Worm (Caenorhabditis elegans) whole organism, L3 larva: ENCODE results near the gene hat-1.
A peak's percentile ranks its signal among the peaks of the same experiment; 100 is the strongest.

Experiments
- ZK546.5 ChIP-seq: sonication (generic microtip); optimal IDR thresholded peaks from 2 replicates; lab custom pipeline; 2017; ENCODE audit warnings: missing biosample characterization, missing genetic modification characterization
- aly-2 ChIP-seq: fragments of 150-350 bp; optimal IDR thresholded peaks from 2 replicates; lab custom pipeline; 2014; ENCODE audit warnings: missing biosample characterization, missing genetic modification characterization
- ama-1 ChIP-seq: fragments of 150-350 bp; optimal IDR thresholded peaks from 2 replicates; lab custom pipeline; 2018
- ceh-16 ChIP-seq: sonication (generic microtip); optimal IDR thresholded peaks from 2 replicates; lab custom pipeline; 2017; ENCODE audit warnings: missing biosample characterization, missing genetic modification characterization
- ceh-28 ChIP-seq: fragments of 150-350 bp; optimal IDR thresholded peaks from 2 replicates; lab custom pipeline; 2014; ENCODE audit warnings: missing biosample characterization, missing genetic modification reagents, missing genetic modification characterization
- ceh-82 ChIP-seq: fragments of 150-350 bp; optimal IDR thresholded peaks from 2 replicates; lab custom pipeline; 2014; ENCODE audit warnings: missing biosample characterization, missing genetic modification characterization
- ceh-9 ChIP-seq: sonication (generic microtip); optimal IDR thresholded peaks from 2 replicates; lab custom pipeline; 2018; ENCODE audit warnings: missing biosample characterization, missing genetic modification characterization
- daf-12 ChIP-seq: fragments of 150-350 bp; optimal IDR thresholded peaks from 2 replicates; lab custom pipeline; 2014; ENCODE audit warnings: missing biosample characterization, missing genetic modification reagents, missing genetic modification characterization
- egl-5 ChIP-seq: fragments of 150-350 bp; optimal IDR thresholded peaks from 2 replicates; lab custom pipeline; 2017; ENCODE audit warnings: missing biosample characterization, missing genetic modification reagents, missing genetic modification characterization, inconsistent platforms
- elt-1 ChIP-seq: fragments of 150-350 bp; optimal IDR thresholded peaks from 2 replicates; lab custom pipeline; 2014; ENCODE audit warnings: missing biosample characterization, missing genetic modification characterization
- elt-2 ChIP-seq: sonication (generic microtip); optimal IDR thresholded peaks from 2 replicates; lab custom pipeline; 2016; ENCODE audit warnings: missing genetic modification reagents, mild to moderate bottlenecking, missing genetic modification characterization, missing compliant biosample characterization
- elt-3 ChIP-seq, 3 experiments: fragments of 150-350 bp in 1 of 3; sonication (generic microtip) in 2 of 3; optimal IDR thresholded peaks; 2 replicates in 2 of 3; 4 replicates in 1 of 3; lab custom pipeline; 2014 to 2017; ENCODE audit warnings: missing biosample characterization in 3 of 3, missing genetic modification characterization in 3 of 3
- eor-1 ChIP-seq, 2 experiments: fragments of 150-350 bp; optimal IDR thresholded peaks; 2 replicates each; lab custom pipeline; 2014 to 2018; ENCODE audit warnings: missing biosample characterization in 2 of 2, missing genetic modification characterization in 2 of 2
- fkh-10 ChIP-seq: sonication (generic microtip); optimal IDR thresholded peaks from 2 replicates; lab custom pipeline; 2017; ENCODE audit warnings: missing biosample characterization, missing genetic modification reagents, missing genetic modification characterization
- fos-1 ChIP-seq: fragments of 150-350 bp; optimal IDR thresholded peaks from 2 replicates; lab custom pipeline; 2014; ENCODE audit warnings: missing biosample characterization, missing genetic modification characterization
- jun-1 ChIP-seq: fragments of 150-350 bp; optimal IDR thresholded peaks from 2 replicates; lab custom pipeline; 2014; ENCODE audit warnings: missing biosample characterization, missing genetic modification reagents, missing genetic modification characterization
- lin-15B ChIP-seq: fragments of 150-350 bp; optimal IDR thresholded peaks from 2 replicates; lab custom pipeline; 2014; ENCODE audit warnings: missing biosample characterization, missing genetic modification characterization
- lin-39 ChIP-seq: fragments of 150-350 bp; optimal IDR thresholded peaks from 2 replicates; lab custom pipeline; 2018; ENCODE audit warnings: missing biosample characterization, missing genetic modification reagents, missing genetic modification characterization
- lsy-12 ChIP-seq: sonication (generic microtip); optimal IDR thresholded peaks from 2 replicates; lab custom pipeline; 2016; ENCODE audit warnings: mild to moderate bottlenecking, missing genetic modification characterization, missing compliant biosample characterization
- mdl-1 ChIP-seq: fragments of 150-350 bp; optimal IDR thresholded peaks from 2 replicates; lab custom pipeline; 2014; ENCODE audit warnings: missing biosample characterization, missing genetic modification characterization
- mml-1 ChIP-seq: fragments of 150-350 bp; sonication (generic microtip); optimal IDR thresholded peaks from 3 replicates; lab custom pipeline; 2014; ENCODE audit warnings: missing biosample characterization, missing genetic modification characterization
- nhr-12 ChIP-seq: fragments of 150-350 bp; optimal IDR thresholded peaks from 2 replicates; lab custom pipeline; 2014; ENCODE audit warnings: missing biosample characterization, missing genetic modification characterization
- nhr-237 ChIP-seq: fragments of 150-350 bp; optimal IDR thresholded peaks from 2 replicates; lab custom pipeline; 2014; ENCODE audit warnings: missing biosample characterization, missing genetic modification characterization
- nhr-25 ChIP-seq: sonication (generic microtip); optimal IDR thresholded peaks from 2 replicates; lab custom pipeline; 2017; ENCODE audit warnings: missing biosample characterization, missing genetic modification characterization
- nhr-43 ChIP-seq: sonication (generic microtip); optimal IDR thresholded peaks from 2 replicates; lab custom pipeline; 2016; ENCODE audit warnings: mild to moderate bottlenecking, missing genetic modification characterization, missing compliant biosample characterization; ENCODE audit not compliant: poor library complexity, severe bottlenecking
- nhr-67 ChIP-seq: fragments of 150-350 bp; optimal IDR thresholded peaks from 2 replicates; lab custom pipeline; 2014; ENCODE audit warnings: missing biosample characterization, missing genetic modification characterization
- nhr-76 ChIP-seq: fragments of 150-350 bp; sonication (generic microtip); optimal IDR thresholded peaks from 5 replicates; lab custom pipeline; 2014; ENCODE audit warnings: missing biosample characterization, missing genetic modification characterization
- nhr-77 ChIP-seq: fragments of 150-350 bp; optimal IDR thresholded peaks from 2 replicates; lab custom pipeline; 2014; ENCODE audit warnings: missing biosample characterization, missing genetic modification characterization
- pha-4 ChIP-seq: fragments of 150-350 bp; optimal IDR thresholded peaks from 2 replicates; lab custom pipeline; 2014; ENCODE audit warnings: missing biosample characterization, missing genetic modification reagents, missing genetic modification characterization
- pqm-1 ChIP-seq: fragments of 150-350 bp; optimal IDR thresholded peaks from 2 replicates; lab custom pipeline; 2017; ENCODE audit warnings: missing biosample characterization, missing genetic modification characterization, inconsistent platforms
- skn-1 ChIP-seq: fragments of 150-350 bp; optimal IDR thresholded peaks from 2 replicates; lab custom pipeline; 2014; ENCODE audit warnings: missing biosample characterization, missing genetic modification characterization
- tbx-2 ChIP-seq: sonication (generic microtip); optimal IDR thresholded peaks from 2 replicates; lab custom pipeline; 2016; ENCODE audit warnings: mild to moderate bottlenecking, missing genetic modification characterization, missing compliant biosample characterization
- unc-39 ChIP-seq: sonication (generic microtip); optimal IDR thresholded peaks from 4 replicates; lab custom pipeline; 2017; ENCODE audit warnings: missing biosample characterization, missing genetic modification characterization
- unc-62 ChIP-seq: fragments of 150-350 bp; sonication (generic microtip); optimal IDR thresholded peaks from 4 replicates; lab custom pipeline; 2014; ENCODE audit warnings: missing biosample characterization, missing genetic modification reagents, missing genetic modification characterization
- ztf-11 ChIP-seq: fragments of 150-350 bp; optimal IDR thresholded peaks from 2 replicates; lab custom pipeline; 2014; ENCODE audit warnings: missing biosample characterization, missing genetic modification characterization
- ztf-4 ChIP-seq: fragments of 150-350 bp; optimal IDR thresholded peaks from 2 replicates; lab custom pipeline; 2014; ENCODE audit warnings: missing biosample characterization, missing genetic modification characterization

hat-1 gene

ce11 chrIII:10391628-10392027, 15.4 kb downstream of the hat-1 start, which contains the start of gene M03C11.9:
TSS of gene M03C11.9 (minus strand) at chrIII:10391728.
- TF ChIP-seq eor-1 (tag; optimal IDR thresholded peaks at IDR 0.05; lab: Kevin White, UChicago): no peak
- TF ChIP-seq ztf-11 (tag; lab: Kevin White, UChicago): no peak
- TF ChIP-seq egl-5 (tag; lab: Kevin White, UChicago): no peak
- TF ChIP-seq lsy-12 (tag; lab: Kevin White, UChicago): no peak
- no peak for TF ChIP-seq pha-4 (tag; lab: Kevin White, UChicago)
- TF ChIP-seq aly-2: no peak
- TF ChIP-seq fkh-10 (GFP tag; lab: Kevin White, UChicago): no peak
- TF ChIP-seq jun-1 (tag; lab: Kevin White, UChicago): no peak

ce11 chrIII:10389608-10390007, 17.4 kb downstream of the hat-1 start:
- no peak for TF ChIP-seq nhr-237 (tag; lab: Kevin White, UChicago)
- TF ChIP-seq eor-1 (tag; optimal IDR thresholded peaks at IDR 0.05; lab: Kevin White, UChicago): no peak
- no peak for TF ChIP-seq nhr-67 (tag; lab: Kevin White, UChicago)
- TF ChIP-seq elt-3 (tag; optimal IDR thresholded peaks at IDR 0.05; lab: Kevin White, UChicago): no peak
- no peak for TF ChIP-seq lin-15B (tag; lab: Kevin White, UChicago)
- no peak for TF ChIP-seq nhr-43 (tag; lab: Kevin White, UChicago)
- TF ChIP-seq unc-62: no peak
- TF ChIP-seq nhr-25: no peak
- no peak for TF ChIP-seq tbx-2 (tag; lab: Kevin White, UChicago)

DNA sequence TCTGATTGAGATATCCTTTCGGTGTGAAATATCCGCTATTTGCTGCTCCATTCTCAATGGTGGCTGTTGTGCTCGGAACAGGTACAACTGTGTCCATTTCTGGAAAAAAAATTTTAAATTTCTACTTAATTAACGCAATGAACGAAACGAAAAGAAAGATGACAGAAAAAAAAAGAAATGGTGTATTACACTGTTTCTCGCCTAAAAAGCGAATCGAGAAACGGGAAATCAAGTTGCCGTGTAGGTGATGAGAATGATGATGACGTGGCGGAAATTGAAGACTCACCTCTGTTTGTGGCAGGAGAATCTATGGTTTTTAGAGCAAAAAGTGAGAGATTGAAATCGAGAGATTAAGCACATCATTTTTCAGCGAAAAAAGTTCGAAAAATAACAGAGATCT, 20.6 kb downstream of the hat-1 start, which contains the start of gene C38H2.3:
TSS of gene C38H2.3 (minus strand) at position 101 of the 400 bp plus-strand sequence.
- TF ChIP-seq elt-1 (tag; lab: Kevin White, UChicago): peak; percentile 25
- no peak for TF ChIP-seq nhr-12 (tag; lab: Kevin White, UChicago)
- no peak for TF ChIP-seq ceh-16 (tag; lab: Kevin White, UChicago)
- no peak for TF ChIP-seq ztf-4 (tag; lab: Kevin White, UChicago)
- no peak for TF ChIP-seq skn-1 (tag; lab: Kevin White, UChicago)

DNA sequence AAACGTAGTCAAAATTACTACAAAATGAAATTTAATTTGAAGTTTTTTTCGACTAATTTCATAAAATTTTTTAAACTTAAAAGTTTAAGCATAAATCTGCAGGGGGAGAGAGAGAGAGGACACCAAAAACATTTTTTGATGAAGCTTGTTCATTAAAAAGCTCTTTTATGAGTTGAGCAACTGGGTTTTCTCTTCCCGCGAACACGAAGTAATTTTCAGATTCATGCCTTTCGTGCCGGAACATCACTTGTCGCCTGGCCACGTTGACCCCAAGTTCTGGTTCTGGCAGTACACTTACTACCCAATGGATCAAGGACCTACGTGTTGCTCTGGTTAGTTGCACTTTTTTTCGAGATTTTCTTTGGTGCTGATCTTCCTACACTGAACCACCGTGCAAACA, 23.2 kb downstream of the hat-1 start:
- no peak for TF ChIP-seq tbx-2 (tag; lab: Kevin White, UChicago)
- TF ChIP-seq elt-1 (tag; lab: Kevin White, UChicago): no peak
- no peak for TF ChIP-seq mdl-1 (tag; lab: Kevin White, UChicago)
- TF ChIP-seq ceh-82: no peak
- TF ChIP-seq ama-1 (lab: Kevin White, UChicago): no peak
- TF ChIP-seq ZK546.5 (tag; lab: Kevin White, UChicago): no peak
- no peak for TF ChIP-seq nhr-43 (tag; lab: Kevin White, UChicago)
- no peak for TF ChIP-seq fkh-10 (GFP tag; lab: Kevin White, UChicago)
- no peak for TF ChIP-seq pha-4 (tag; lab: Kevin White, UChicago)
- no peak for TF ChIP-seq elt-3 (tag; optimal IDR thresholded peaks at IDR 0.05; lab: Kevin White, UChicago)
- TF ChIP-seq nhr-77 (tag; lab: Kevin White, UChicago): no peak
- TF ChIP-seq unc-39: no peak
- no peak for TF ChIP-seq nhr-237 (tag; lab: Kevin White, UChicago)
- no peak for TF ChIP-seq unc-62
- no peak for TF ChIP-seq eor-1 (tag; optimal IDR thresholded peaks at IDR 0.05; lab: Kevin White, UChicago)

- TF ChIP-seq elt-3 (tag; optimal IDR thresholded peaks at IDR 0.05; lab: Kevin White, UChicago) (no peak), mml-1 (tag; lab: Kevin White, UChicago) (no peak), ceh-28 (tag; lab: Kevin White, UChicago) (no peak), jun-1 (tag; lab: Kevin White, UChicago) (no peak), lin-39 (tag; lab: Kevin White, UChicago) (no peak), nhr-25 (no peak), nhr-237 (tag; lab: Kevin White, UChicago) (no peak), fos-1 (tag; lab: Kevin White, UChicago) (no peak), nhr-76 (tag; lab: Kevin White, UChicago) (no peak), elt-1 (tag; lab: Kevin White, UChicago) (no peak), ceh-9 (no peak), nhr-77 (tag; lab: Kevin White, UChicago) (no peak), ztf-4 (tag; lab: Kevin White, UChicago) (no peak), egl-5 (tag; lab: Kevin White, UChicago) (no peak), elt-2 (tag; lab: Kevin White, UChicago) (no peak), daf-12 (tag; lab: Kevin White, UChicago) (no peak), pqm-1 (no peak), ceh-82 (no peak), ceh-16 (tag; lab: Kevin White, UChicago) (no peak)
- TF ChIP-seq, all 47 proteins: peak for 0
Measured at ce11 chrIII:10381473-10381872, 25.6 kb downstream of the hat-1 start, which contains the start of gene C38H2.2. TSS of gene C38H2.2 (plus strand) at chrIII:10381773.
